Fruit fly (Drosophila melanogaster) whole organism, embryonic: ENCODE measurements around the gene SPR.

Experiments used
- Aef1 ChIP-seq: fragments of 200-800 bp; sonication (Bioruptor generic); IDR thresholded peaks from 3 replicates; pipeline ENCODE4 v1.3.6; 2022; ENCODE audit warnings: missing biosample characterization, missing genetic modification characterization
- CG12071 ChIP-seq: fragments of 200-800 bp; sonication (Bioruptor generic); optimal IDR thresholded peaks from 3 replicates; lab custom pipeline; 2018; ENCODE audit warnings: missing biosample characterization, mild to moderate bottlenecking, missing genetic modification characterization
- CG14014 ChIP-seq: fragments of 200-800 bp; sonication (Bioruptor generic); IDR thresholded peaks from 2 replicates; pipeline ENCODE4 v1.3.6; 2022; ENCODE audit warnings: missing biosample characterization, missing genetic modification characterization
- CG14667 ChIP-seq: fragments of 200-800 bp; sonication (Bioruptor generic); IDR thresholded peaks from 2 replicates; pipeline ENCODE4 v1.3.6; 2022; ENCODE audit warnings: missing biosample characterization, missing genetic modification characterization
- CG15514 ChIP-seq: fragments of 200-800 bp; sonication (Bioruptor generic); optimal IDR thresholded peaks from 3 replicates; lab custom pipeline; 2017; ENCODE audit warnings: missing biosample characterization, missing genetic modification characterization, mild to moderate bottlenecking, moderate library complexity, missing genetic modification reagents
- CG17359 ChIP-seq: fragments of 200-800 bp; sonication (Bioruptor generic); optimal IDR thresholded peaks from 3 replicates; lab custom pipeline; 2018; ENCODE audit warnings: missing biosample characterization, mild to moderate bottlenecking, missing genetic modification characterization, moderate library complexity
- CG18011 ChIP-seq: fragments of 200-800 bp; sonication (Bioruptor generic); optimal IDR thresholded peaks from 2 replicates; lab custom pipeline; 2017; ENCODE audit warnings: missing biosample characterization, missing genetic modification characterization, mild to moderate bottlenecking, moderate library complexity, missing genotype
- CG18476 ChIP-seq: fragments of 200-800 bp; sonication (Bioruptor generic); optimal IDR thresholded peaks from 2 replicates; lab custom pipeline; 2016; ENCODE audit warnings: missing biosample characterization, mild to moderate bottlenecking, missing genetic modification characterization
- CG18619 ChIP-seq: fragments of 200-800 bp; sonication (Bioruptor generic); optimal IDR thresholded peaks from 3 replicates; lab custom pipeline; 2017; ENCODE audit warnings: missing biosample characterization, mild to moderate bottlenecking, missing genetic modification characterization
- CG2202 ChIP-seq: fragments of 200-800 bp; sonication (Bioruptor generic); optimal IDR thresholded peaks from 2 replicates; lab custom pipeline; 2018; ENCODE audit warnings: missing biosample characterization, mild to moderate bottlenecking, missing genetic modification characterization
- CG30020 ChIP-seq: fragments of 200-800 bp; optimal IDR thresholded peaks from 2 replicates; lab custom pipeline; 2019; ENCODE audit warnings: missing biosample characterization, mild to moderate bottlenecking, missing genetic modification characterization, moderate library complexity
- CG31224 ChIP-seq: fragments of 200-800 bp; sonication (Bioruptor generic); IDR thresholded peaks from 2 replicates; pipeline ENCODE4 v1.3.6; 2022; ENCODE audit warnings: missing biosample characterization, missing genetic modification characterization
- CG3163 ChIP-seq: fragments of 200-800 bp; sonication (Bioruptor generic); optimal IDR thresholded peaks from 3 replicates; lab custom pipeline; 2016; ENCODE audit warnings: missing biosample characterization, missing genetic modification characterization
- CG3281 ChIP-seq: fragments of 200-800 bp; sonication (Bioruptor generic); optimal IDR thresholded peaks from 3 replicates; lab custom pipeline; 2017; ENCODE audit warnings: missing biosample characterization, mild to moderate bottlenecking, missing genetic modification characterization
- CG34376 ChIP-seq: fragments of 200-800 bp; sonication (Bioruptor generic); optimal IDR thresholded peaks from 2 replicates; lab custom pipeline; 2018; ENCODE audit warnings: missing biosample characterization, mild to moderate bottlenecking, missing genetic modification characterization
- CG4360 ChIP-seq: fragments of 200-800 bp; sonication (Bioruptor generic); IDR thresholded peaks from 2 replicates; pipeline ENCODE4 v1.3.6; 2022; ENCODE audit warnings: missing biosample characterization, missing genetic modification characterization
- CG4617 ChIP-seq: fragments of 200-800 bp; sonication (Bioruptor generic); optimal IDR thresholded peaks from 3 replicates; lab custom pipeline; 2016; ENCODE audit warnings: missing biosample characterization, missing genetic modification characterization, borderline replicate concordance
- CG4820 ChIP-seq: fragments of 200-800 bp; sonication (Bioruptor generic); optimal IDR thresholded peaks from 3 replicates; lab custom pipeline; 2016; ENCODE audit warnings: missing biosample characterization, missing genetic modification characterization
- CG6813 ChIP-seq: fragments of 200-800 bp; sonication (Bioruptor generic); optimal IDR thresholded peaks from 2 replicates; lab custom pipeline; 2017; ENCODE audit warnings: missing biosample characterization, missing genetic modification characterization, mild to moderate bottlenecking, moderate library complexity, missing genetic modification reagents
- CG8765 ChIP-seq: fragments of 200-800 bp; sonication (Bioruptor generic); IDR thresholded peaks from 2 replicates; pipeline ENCODE4 v1.3.6; 2022; ENCODE audit warnings: missing biosample characterization, missing genetic modification characterization
- CHES-1-like ChIP-seq: fragments of 200-800 bp; sonication (Bioruptor generic); optimal IDR thresholded peaks from 2 replicates; lab custom pipeline; 2016; ENCODE audit warnings: missing biosample characterization, missing genetic modification characterization
- Dad ChIP-seq: fragments of 200-800 bp; sonication (Bioruptor generic); optimal IDR thresholded peaks from 3 replicates; lab custom pipeline; 2016; ENCODE audit warnings: missing biosample characterization, missing genetic modification characterization
- Dbx ChIP-seq: fragments of 200-800 bp; sonication (Bioruptor generic); IDR thresholded peaks from 3 replicates; pipeline ENCODE4 v1.3.6; 2022; ENCODE audit warnings: missing biosample characterization, missing genetic modification characterization
- Dll ChIP-seq: fragments of 200-800 bp; sonication (Bioruptor generic); IDR thresholded peaks from 4 replicates; pipeline ENCODE4 v1.3.6; 2022; ENCODE audit warnings: missing biosample characterization, missing genetic modification characterization; ENCODE audit not compliant: partially characterized antibody
- Fer1 ChIP-seq: fragments of 200-800 bp; sonication (Bioruptor generic); optimal IDR thresholded peaks from 2 replicates; lab custom pipeline; 2017; ENCODE audit warnings: missing biosample characterization, mild to moderate bottlenecking, missing genetic modification characterization
- HLH3B ChIP-seq: fragments of 200-800 bp; sonication (Bioruptor generic); IDR thresholded peaks from 2 replicates; pipeline ENCODE4 v1.3.6; 2022; ENCODE audit warnings: missing biosample characterization, missing genetic modification characterization
- Med ChIP-seq: fragments of 200-800 bp; sonication (Bioruptor generic); peaks from one replicate; lab custom pipeline; 2016; ENCODE audit warnings: missing biosample characterization, missing genetic modification characterization, mild to moderate bottlenecking, inconsistent platforms, moderate library complexity
- Meics ChIP-seq: fragments of 200-800 bp; sonication (Bioruptor generic); optimal IDR thresholded peaks from 2 replicates; lab custom pipeline; 2017; ENCODE audit warnings: missing biosample characterization, mild to moderate bottlenecking, missing genetic modification characterization
- NK7.1 ChIP-seq: fragments of 200-800 bp; sonication (Bioruptor generic); optimal IDR thresholded peaks from 3 replicates; lab custom pipeline; 2016; ENCODE audit warnings: missing biosample characterization, missing genetic modification characterization
- Ravus ChIP-seq: fragments of 200-800 bp; sonication (Bioruptor generic); IDR thresholded peaks from 2 replicates; pipeline ENCODE4 v1.3.6; 2022; ENCODE audit warnings: missing biosample characterization, missing genetic modification characterization
- abd-A ChIP-seq: fragments of 200-800 bp; sonication (Bioruptor generic); optimal IDR thresholded peaks from 3 replicates; lab custom pipeline; 2019; ENCODE audit warnings: missing biosample characterization, mild to moderate bottlenecking, missing genetic modification characterization, moderate library complexity
- chif ChIP-seq, 2 experiments: fragments of 200-800 bp; sonication (Bioruptor generic); optimal IDR thresholded peaks; 3 replicates each; lab custom pipeline; 2016; ENCODE audit warnings: missing biosample characterization in 2 of 2, missing genetic modification characterization in 2 of 2
- croc ChIP-seq: fragments of 200-800 bp; sonication (Bioruptor generic); conservative IDR thresholded peaks from 3 replicates; pipeline ENCODE4 v1.3.6; 2022; ENCODE audit warnings: missing biosample characterization, missing genetic modification characterization
- dm ChIP-seq: fragments of 200-800 bp; sonication (Bioruptor generic); optimal IDR thresholded peaks from 3 replicates; lab custom pipeline; 2016; ENCODE audit warnings: missing biosample characterization, missing genetic modification characterization
- dysf ChIP-seq: fragments of 200-800 bp; sonication (Bioruptor generic); IDR thresholded peaks from 3 replicates; pipeline ENCODE4 v1.3.6; 2022; ENCODE audit warnings: missing biosample characterization, missing genetic modification characterization
- emc ChIP-seq: fragments of 200-800 bp; sonication (Bioruptor generic); optimal IDR thresholded peaks from 2 replicates; lab custom pipeline; 2016; ENCODE audit warnings: missing biosample characterization, missing genetic modification characterization
- ewg ChIP-seq: fragments of 200-800 bp; sonication (Bioruptor generic); optimal IDR thresholded peaks from 3 replicates; lab custom pipeline; 2017; ENCODE audit warnings: mild to moderate bottlenecking, missing biosample characterization, missing genetic modification reagents, missing genetic modification characterization
- fd102C ChIP-seq: fragments of 200-800 bp; sonication (Bioruptor generic); optimal IDR thresholded peaks from 2 replicates; lab custom pipeline; 2018; ENCODE audit warnings: missing biosample characterization, mild to moderate bottlenecking, missing genetic modification characterization, moderate library complexity
- gro ChIP-seq: fragments of 200-800 bp; sonication (Bioruptor generic); optimal IDR thresholded peaks from 2 replicates; lab custom pipeline; 2016; ENCODE audit warnings: missing biosample characterization, missing genetic modification characterization
- hb ChIP-seq: fragments of 200-800 bp; sonication (Bioruptor generic); IDR thresholded peaks from 3 replicates; pipeline ENCODE4 v1.3.6; 2022; ENCODE audit warnings: missing biosample characterization, missing genetic modification characterization; ENCODE audit not compliant: partially characterized antibody
- hth ChIP-seq: fragments of >200 bp; optimal IDR thresholded peaks from 2 replicates; lab custom pipeline; 2017; ENCODE audit warnings: inconsistent platforms
- inv ChIP-seq: fragments of 200-800 bp; sonication (Bioruptor generic); IDR thresholded peaks from 2 replicates; pipeline ENCODE4 v1.3.6; 2022; ENCODE audit warnings: missing biosample characterization, missing genetic modification characterization; ENCODE audit not compliant: partially characterized antibody
- jing ChIP-seq: fragments of 200-800 bp; sonication (Bioruptor generic); optimal IDR thresholded peaks from 2 replicates; lab custom pipeline; 2018; ENCODE audit warnings: missing biosample characterization, mild to moderate bottlenecking, missing genetic modification characterization
- knrl ChIP-seq: fragments of 200-800 bp; sonication (Bioruptor generic); IDR thresholded peaks from 3 replicates; pipeline ENCODE4 v1.3.6; 2022; ENCODE audit warnings: missing biosample characterization, missing genetic modification characterization; ENCODE audit not compliant: partially characterized antibody
- pan ChIP-seq, 4 experiments: fragments of >200 bp in 3 of 4; fragments of 200-800 bp in 1 of 4; sonication (Bioruptor generic) in 1 of 4; optimal IDR thresholded peaks in 3 of 4; IDR thresholded peaks in 1 of 4; 2 replicates each; pipeline versions ENCODE4 v1.3.6 to Lab custom; 2017 to 2022; ENCODE audit warnings: missing biosample characterization in 2 of 4, missing genetic modification characterization in 2 of 4, mixed read lengths in 1 of 4
- sens-2 ChIP-seq: fragments of 200-800 bp; sonication (Bioruptor generic); IDR thresholded peaks from 2 replicates; pipeline ENCODE4 v1.3.6; 2022; ENCODE audit warnings: missing biosample characterization, missing genetic modification characterization
- slp2 ChIP-seq: fragments of 200-800 bp; sonication (Bioruptor generic); optimal IDR thresholded peaks from 2 replicates; lab custom pipeline; 2016; ENCODE audit warnings: missing biosample characterization, missing genetic modification characterization
- vvl ChIP-seq: fragments of 200-800 bp; sonication (Bioruptor generic); IDR thresholded peaks from 2 replicates; pipeline ENCODE4 v1.3.6; 2022; ENCODE audit warnings: missing biosample characterization, missing genetic modification characterization
- wdn ChIP-seq: fragments of 200-800 bp; sonication (Bioruptor generic); IDR thresholded peaks from 2 replicates; pipeline ENCODE4 v1.3.6; 2022; ENCODE audit warnings: missing biosample characterization, missing genetic modification characterization
- wor ChIP-seq: fragments of 200-800 bp; sonication (Bioruptor generic); IDR thresholded peaks from 2 replicates; pipeline ENCODE4 v1.3.6; 2022; ENCODE audit warnings: missing biosample characterization, missing genetic modification characterization

Gene SPR

dm6 chrX:5524240-5524881, 77.9 kb downstream of the SPR start (continued):
- TF ChIP-seq CG18011 (GFP tag; lab: Kevin White, UChicago) (no peak), hth (no peak), Aef1 (GFP tag; lab: Robert Waterston, UW) (no peak), jing (no peak), CG3281 (no peak), CG30020 (tag; lab: Kevin White, UChicago) (no peak), chif (GFP tag; optimal IDR thresholded peaks at IDR 0.05; lab: Kevin White, UChicago) (no peak), fd102C (peak; percentile 23), CG18619 (no peak), Fer1 (GFP tag; lab: Kevin White, UChicago) (peak; percentile 25), dm (GFP tag; lab: Kevin White, UChicago) (no peak), HLH3B (GFP tag; lab: Robert Waterston, UW) (no peak; the same call in 1 of the 2 replicates), CG34376 (GFP tag; lab: Kevin White, UChicago) (peak; percentile 98), CHES-1-like (GFP tag; lab: Kevin White, UChicago) (no peak), inv (peak; percentile 55; the same call in 1 of the 2 replicates), CG17359 (peak; percentile 6), vvl (GFP tag; lab: Robert Waterston, UW) (peak; percentile 51; the same call in 1 of the 2 replicates), Dad (GFP tag; lab: Kevin White, UChicago) (no peak), CG18476 (GFP tag; lab: Kevin White, UChicago) (peak; percentile 10), Dbx (GFP tag; lab: Robert Waterston, UW) (peak; percentile 13; the same call in 1 of the 3 replicates), CG14014 (GFP tag; lab: Robert Waterston, UW) (no peak), CG6813 (GFP tag; lab: Kevin White, UChicago) (peak; percentile 6), pan (optimal IDR thresholded peaks at IDR 0.05; lab: Kevin White, UChicago) (no peak), pan (GFP tag; optimal IDR thresholded peaks at IDR 0.05 in 1 of 2, IDR thresholded peaks at IDR 0.05 in 1 of 2) (no peak), sens-2 (no peak), hb (GFP tag; lab: Robert Waterston, UW) (peak; percentile 85), emc (GFP tag; lab: Kevin White, UChicago) (no peak), Dll (peak; percentile 64; the same call in 3 of the 4 replicates), CG31224 (GFP tag; lab: Robert Waterston, UW) (no peak), NK7.1 (GFP tag; lab: Kevin White, UChicago) (no peak), dysf (no peak), Meics (GFP tag; lab: Kevin White, UChicago) (no peak), CG4617 (GFP tag; lab: Kevin White, UChicago) (no peak), croc (GFP tag; lab: Robert Waterston, UW) (no peak), CG12071 (GFP tag; lab: Kevin White, UChicago) (no peak), CG15514 (GFP tag; lab: Kevin White, UChicago) (peak; percentile 39), wdn (no peak), abd-A (tag; lab: Kevin White, UChicago) (peak; percentile 87), CG2202 (tag; lab: Kevin White, UChicago) (no peak), Ravus (GFP tag; lab: Robert Waterston, UW) (no peak), wor (GFP tag; lab: Robert Waterston, UW) (no peak), CG3163 (GFP tag; lab: Kevin White, UChicago) (no peak), ewg (GFP tag; lab: Kevin White, UChicago) (no peak), gro (GFP tag; lab: Kevin White, UChicago) (no peak), CG8765 (GFP tag; lab: Robert Waterston, UW) (no peak), slp2 (GFP tag; lab: Kevin White, UChicago) (no peak), Med (GFP tag; lab: Kevin White, UChicago) (peak; percentile 70), CG14667 (GFP tag; lab: Robert Waterston, UW) (no peak), CG4820 (no peak), knrl (peak; percentile 81), CG4360 (GFP tag; lab: Robert Waterston, UW) (no peak)
